Worm (Caenorhabditis elegans) whole organism, L4 larva: ENCODE measurements around the gene C34C12.8.

Experiments used
- D1046.2 ChIP-seq: fragments of 200-800 bp; sonication (Bioruptor generic); IDR thresholded peaks from 2 replicates; pipeline ENCODE4 v1.3.6; 2022; ENCODE audit warnings: missing genetic modification characterization, missing compliant biosample characterization
- F26F4.8 ChIP-seq: fragments of 200-800 bp; sonication (Bioruptor generic); conservative IDR thresholded peaks from 2 replicates; pipeline ENCODE4 v1.3.6; 2022; ENCODE audit warnings: missing genetic modification characterization, missing compliant biosample characterization
- F44E2.7 ChIP-seq: fragments of 200-800 bp; sonication (Bioruptor generic); IDR thresholded peaks from 2 replicates; pipeline ENCODE4 v2.1.2; 2022; ENCODE audit warnings: missing genetic modification characterization, missing compliant biosample characterization
- T20F7.1 ChIP-seq: fragments of 200-800 bp; sonication (Bioruptor generic); optimal IDR thresholded peaks from 2 replicates; lab custom pipeline; 2018; ENCODE audit warnings: mild to moderate bottlenecking, missing genetic modification characterization, missing compliant biosample characterization
- Y105C5A.15 ChIP-seq: fragments of 200-800 bp; sonication (Bioruptor generic); IDR thresholded peaks from 2 replicates; pipeline ENCODE4 v1.3.6; 2022; ENCODE audit warnings: missing genetic modification characterization, missing compliant biosample characterization
- Y48G9A.11 ChIP-seq: fragments of 200-800 bp; sonication (Bioruptor generic); IDR thresholded peaks from 2 replicates; pipeline ENCODE4 v1.3.6; 2022; ENCODE audit warnings: missing genetic modification reagents, missing genetic modification characterization, missing compliant biosample characterization
- Y75B8A.6 ChIP-seq: fragments of 200-800 bp; sonication (Bioruptor generic); IDR thresholded peaks from 2 replicates; pipeline ENCODE4 v1.3.6; 2022; ENCODE audit warnings: missing genetic modification reagents, missing genetic modification characterization, missing compliant biosample characterization
- ZK546.5 ChIP-seq, 2 experiments: sonication (generic microtip); optimal IDR thresholded peaks; 2 replicates each; lab custom pipeline; 2017; ENCODE audit warnings: missing biosample characterization in 2 of 2, missing genetic modification characterization in 2 of 2
- aly-2 ChIP-seq: sonication (generic microtip); optimal IDR thresholded peaks from 2 replicates; lab custom pipeline; 2018; ENCODE audit warnings: missing biosample characterization, missing genetic modification characterization
- ceh-20 ChIP-seq: fragments of 200-800 bp; sonication (Bioruptor generic); IDR thresholded peaks from 2 replicates; pipeline ENCODE4 v1.3.6; 2022; ENCODE audit warnings: missing genetic modification reagents, missing genetic modification characterization, missing compliant biosample characterization
- ceh-28 ChIP-seq: fragments of 150-350 bp; optimal IDR thresholded peaks from 2 replicates; lab custom pipeline; 2014; ENCODE audit warnings: missing biosample characterization, missing genetic modification reagents, missing genetic modification characterization
- ceh-62 ChIP-seq: sonication (generic microtip); optimal IDR thresholded peaks from 2 replicates; lab custom pipeline; 2017; ENCODE audit warnings: missing biosample characterization, missing genetic modification characterization
- cey-2 ChIP-seq: sonication (generic microtip); optimal IDR thresholded peaks from 3 replicates; lab custom pipeline; 2017; ENCODE audit warnings: missing genetic modification characterization, mild to moderate bottlenecking, missing compliant biosample characterization, antibody characterized with exemption, borderline replicate concordance; ENCODE audit not compliant: insufficient read depth
- ctbp-1 ChIP-seq: fragments of 200-800 bp; sonication (Bioruptor generic); IDR thresholded peaks from 2 replicates; pipeline ENCODE4 v1.3.6; 2022; ENCODE audit warnings: missing genetic modification reagents, missing genetic modification characterization, missing compliant biosample characterization
- daf-16 ChIP-seq, 3 experiments: sonication (generic microtip); optimal IDR thresholded peaks; 2 replicates each; lab custom pipeline; 2016 to 2017; ENCODE audit warnings: missing genetic modification characterization in 3 of 3, missing genetic modification reagents in 3 of 3, mild to moderate bottlenecking in 2 of 3, missing compliant biosample characterization in 2 of 3, missing biosample characterization in 1 of 3, moderate library complexity in 1 of 3
- daf-19 ChIP-seq: fragments of 200-800 bp; sonication (Bioruptor generic); conservative IDR thresholded peaks from 2 replicates; pipeline ENCODE4 v1.3.6; 2022; ENCODE audit warnings: missing genetic modification characterization, missing compliant biosample characterization
- dmd-6 ChIP-seq: fragments of 200-800 bp; sonication (Bioruptor generic); IDR thresholded peaks from 2 replicates; pipeline ENCODE4 v1.3.6; 2022; ENCODE audit warnings: missing genetic modification reagents, missing genetic modification characterization, missing compliant biosample characterization
- dmd-9 ChIP-seq: fragments of 200-800 bp; sonication (Bioruptor generic); IDR thresholded peaks from 2 replicates; pipeline ENCODE4 v1.3.6; 2022; ENCODE audit warnings: missing genetic modification reagents, missing genetic modification characterization, missing compliant biosample characterization
- dpl-1 ChIP-seq: fragments of 150-350 bp; optimal IDR thresholded peaks from 2 replicates; lab custom pipeline; 2014; ENCODE audit warnings: missing biosample characterization, missing genetic modification reagents, missing genetic modification characterization
- dve-1 ChIP-seq: sonication (generic microtip); optimal IDR thresholded peaks from 2 replicates; lab custom pipeline; 2017; ENCODE audit warnings: antibody characterized with exemption, mild to moderate bottlenecking, missing genetic modification characterization, missing compliant biosample characterization; ENCODE audit not compliant: insufficient read depth
- fkh-10 ChIP-seq: fragments of 150-350 bp; optimal IDR thresholded peaks from 2 replicates; lab custom pipeline; 2014; ENCODE audit warnings: missing biosample characterization, missing genetic modification reagents, missing genetic modification characterization
- gei-8 ChIP-seq: fragments of 200-800 bp; sonication (Bioruptor generic); optimal IDR thresholded peaks from 2 replicates; lab custom pipeline; 2018; ENCODE audit warnings: mild to moderate bottlenecking, missing genetic modification characterization, missing compliant biosample characterization
- hlh-11 ChIP-seq: fragments of 200-800 bp; sonication (Bioruptor generic); optimal IDR thresholded peaks from 2 replicates; lab custom pipeline; 2018; ENCODE audit warnings: mild to moderate bottlenecking, missing genetic modification characterization, missing compliant biosample characterization
- hmg-1.1 ChIP-seq: fragments of 200-800 bp; sonication (Bioruptor generic); IDR thresholded peaks from 2 replicates; pipeline ENCODE4 v1.3.6; 2022; ENCODE audit warnings: missing genetic modification reagents, missing genetic modification characterization, missing compliant biosample characterization
- lin-1 ChIP-seq: fragments of 200-800 bp; sonication (Bioruptor generic); IDR thresholded peaks from 2 replicates; pipeline ENCODE4 v1.3.6; 2022; ENCODE audit warnings: missing genetic modification reagents, missing genetic modification characterization, missing compliant biosample characterization
- lsy-2 ChIP-seq, 2 experiments: fragments of 150-350 bp in 1 of 2; sonication (generic microtip) in 1 of 2; optimal IDR thresholded peaks; 2 replicates each; lab custom pipeline; 2014 to 2017; ENCODE audit warnings: missing biosample characterization in 2 of 2, missing genetic modification characterization in 2 of 2
- mdt-29 ChIP-seq: fragments of 200-800 bp; sonication (Bioruptor generic); IDR thresholded peaks from 2 replicates; pipeline ENCODE4 v1.3.6; 2022; ENCODE audit warnings: missing genetic modification reagents, missing genetic modification characterization, missing compliant biosample characterization
- mes-2 ChIP-seq: sonication (generic microtip); optimal IDR thresholded peaks from 2 replicates; lab custom pipeline; 2016; ENCODE audit warnings: missing genotype, mild to moderate bottlenecking, missing genetic modification characterization, missing compliant biosample characterization; ENCODE audit not compliant: poor library complexity, severe bottlenecking
- mxl-3 ChIP-seq: fragments of 200-800 bp; sonication (Bioruptor generic); optimal IDR thresholded peaks from 2 replicates; lab custom pipeline; 2018; ENCODE audit warnings: mild to moderate bottlenecking, missing genetic modification characterization, missing compliant biosample characterization
- nhr-10 ChIP-seq: fragments of 150-350 bp; optimal IDR thresholded peaks from 2 replicates; lab custom pipeline; 2014; ENCODE audit warnings: missing biosample characterization, missing genetic modification characterization
- nhr-102 ChIP-seq: sonication (generic microtip); optimal IDR thresholded peaks from 2 replicates; lab custom pipeline; 2016; ENCODE audit warnings: mild to moderate bottlenecking, missing genetic modification characterization, moderate library complexity, missing compliant biosample characterization
- nhr-111 ChIP-seq: fragments of 200-800 bp; sonication (Bioruptor generic); optimal IDR thresholded peaks from 2 replicates; lab custom pipeline; 2018; ENCODE audit warnings: mild to moderate bottlenecking, missing genetic modification characterization, missing compliant biosample characterization
- nhr-237 ChIP-seq: sonication (generic microtip); optimal IDR thresholded peaks from 2 replicates; lab custom pipeline; 2017; ENCODE audit warnings: missing biosample characterization, missing genetic modification characterization
- nhr-25 ChIP-seq: sonication (generic microtip); optimal IDR thresholded peaks from 2 replicates; lab custom pipeline; 2017; ENCODE audit warnings: missing genetic modification characterization, mild to moderate bottlenecking, missing compliant biosample characterization, antibody characterized with exemption, moderate library complexity, borderline replicate concordance; ENCODE audit not compliant: insufficient read depth
- nhr-42 ChIP-seq: fragments of 200-800 bp; sonication (Bioruptor generic); IDR thresholded peaks from 2 replicates; pipeline ENCODE4 v1.3.6; 2022; ENCODE audit warnings: missing genetic modification characterization, missing compliant biosample characterization
- nhr-48 ChIP-seq: sonication (generic microtip); optimal IDR thresholded peaks from 2 replicates; lab custom pipeline; 2016; ENCODE audit warnings: mild to moderate bottlenecking, missing genetic modification characterization, missing compliant biosample characterization
- nhr-6 ChIP-seq: fragments of 150-350 bp; optimal IDR thresholded peaks from 2 replicates; lab custom pipeline; 2014; ENCODE audit warnings: missing biosample characterization, missing genetic modification characterization
- nhr-76 ChIP-seq: fragments of 150-350 bp; optimal IDR thresholded peaks from 2 replicates; lab custom pipeline; 2014; ENCODE audit warnings: missing biosample characterization, missing genetic modification characterization
- php-3 ChIP-seq: fragments of 200-800 bp; sonication (Bioruptor generic); IDR thresholded peaks from 2 replicates; pipeline ENCODE4 v1.3.6; 2022; ENCODE audit warnings: missing genetic modification reagents, missing genetic modification characterization, missing compliant biosample characterization
- saeg-2 ChIP-seq: fragments of 200-800 bp; sonication (Bioruptor generic); IDR thresholded peaks from 2 replicates; pipeline ENCODE4 v1.3.6; 2022; ENCODE audit warnings: missing genetic modification reagents, missing genetic modification characterization, missing compliant biosample characterization
- sdz-12 ChIP-seq: fragments of 200-800 bp; sonication (Bioruptor generic); optimal IDR thresholded peaks from 2 replicates; lab custom pipeline; 2018; ENCODE audit warnings: mild to moderate bottlenecking, missing genetic modification characterization, missing compliant biosample characterization
- skn-1 ChIP-seq: fragments of 150-350 bp; optimal IDR thresholded peaks from 2 replicates; lab custom pipeline; 2014; ENCODE audit warnings: missing biosample characterization, missing genetic modification characterization
- snpc-1.2 ChIP-seq: fragments of 200-800 bp; sonication (Bioruptor generic); IDR thresholded peaks from 2 replicates; pipeline ENCODE4 v1.3.6; 2022; ENCODE audit warnings: missing genetic modification reagents, missing genetic modification characterization, missing compliant biosample characterization
- spr-3 ChIP-seq: fragments of 200-800 bp; sonication (Bioruptor generic); optimal IDR thresholded peaks from 2 replicates; lab custom pipeline; 2018; ENCODE audit warnings: mild to moderate bottlenecking, missing genetic modification characterization, missing compliant biosample characterization
- unc-130 ChIP-seq: sonication (generic microtip); optimal IDR thresholded peaks from 2 replicates; lab custom pipeline; 2016; ENCODE audit warnings: missing genetic modification reagents, missing genetic modification characterization, missing compliant biosample characterization
- unc-39 ChIP-seq: sonication (generic microtip); optimal IDR thresholded peaks from 2 replicates; lab custom pipeline; 2017; ENCODE audit warnings: missing biosample characterization, missing genetic modification characterization
- vab-7 ChIP-seq: fragments of 200-800 bp; sonication (Bioruptor generic); IDR thresholded peaks from 2 replicates; pipeline ENCODE4 v1.3.6; 2022; ENCODE audit warnings: missing genetic modification reagents, missing genetic modification characterization, missing compliant biosample characterization
- zag-1 ChIP-seq: fragments of 150-350 bp; optimal IDR thresholded peaks from 2 replicates; lab custom pipeline; 2014; ENCODE audit warnings: missing biosample characterization, missing genetic modification characterization
- zfp-2 ChIP-seq: sonication (generic microtip); optimal IDR thresholded peaks from 2 replicates; lab custom pipeline; 2016; ENCODE audit warnings: mild to moderate bottlenecking, missing genetic modification characterization, missing compliant biosample characterization
- zfp-3 ChIP-seq: fragments of 200-800 bp; sonication (Bioruptor generic); conservative IDR thresholded peaks from 2 replicates; pipeline ENCODE4 v1.3.6; 2022; ENCODE audit warnings: missing genetic modification reagents, missing genetic modification characterization, missing compliant biosample characterization

Gene C34C12.8

DNA sequence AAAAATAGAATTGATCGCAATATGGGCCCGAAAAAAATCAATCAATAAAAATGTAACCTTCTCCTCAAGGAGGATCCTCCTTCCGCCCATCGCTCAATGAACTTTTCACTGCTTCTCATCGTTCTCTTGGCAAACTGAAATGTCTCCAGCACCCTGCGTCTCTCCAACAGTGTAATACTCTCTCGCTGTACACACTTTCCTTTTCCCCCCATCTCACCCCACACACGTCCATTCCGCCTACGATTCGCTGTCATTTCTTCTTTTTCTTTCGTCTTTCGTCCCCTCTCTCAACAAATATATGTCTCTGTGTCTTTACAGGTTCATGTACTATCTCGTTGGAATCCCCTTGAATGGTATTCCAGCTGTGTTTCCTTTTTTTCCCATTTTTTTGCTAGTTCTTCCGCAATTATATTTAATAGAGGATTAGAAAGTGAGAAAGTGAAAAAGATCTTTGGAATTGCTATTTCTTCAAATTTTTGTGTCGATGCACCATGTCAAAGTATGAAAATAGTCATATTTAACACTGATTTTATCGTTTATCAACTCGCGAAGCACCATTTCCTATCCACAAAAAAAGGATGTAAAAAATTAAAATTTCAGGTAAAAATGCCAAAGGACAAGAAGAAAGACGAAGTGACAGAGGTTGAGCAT, 11.3 kb downstream of the C34C12.8 start, which contains the start of gene rsu-1 (continued):
- TF ChIP-seq Y105C5A.15 (no peak), unc-130 (GFP tag; lab: Kevin White, UChicago) (no peak), fkh-10 (peak; percentile 1), nhr-102 (tag; lab: Kevin White, UChicago) (no peak), gei-8 (GFP tag; lab: Kevin White, UChicago) (no peak), saeg-2 (GFP tag; lab: Robert Waterston, UW) (no peak), zfp-2 (no peak), mdt-29 (GFP tag; lab: Robert Waterston, UW) (no peak), dmd-6 (GFP tag; lab: Robert Waterston, UW) (peak; percentile 63), ctbp-1 (no peak), daf-16 (GFP tag; optimal IDR thresholded peaks at IDR 0.05; lab: Kevin White, UChicago) (peak in 1 of 2 experiments; percentile 8), daf-16 (tag; optimal IDR thresholded peaks at IDR 0.05; lab: Kevin White, UChicago) (peak; percentile 49), lin-1 (no peak), snpc-1.2 (GFP tag; lab: Robert Waterston, UW) (no peak), zag-1 (tag; lab: Kevin White, UChicago) (no peak), skn-1 (no peak), vab-7 (GFP tag; lab: Robert Waterston, UW) (no peak), nhr-48 (tag; lab: Kevin White, UChicago) (peak; percentile 67), daf-19 (GFP tag; lab: Robert Waterston, UW) (no peak), ceh-28 (tag; lab: Kevin White, UChicago) (no peak), php-3 (no peak), nhr-25 (tag; lab: Kevin White, UChicago) (peak; percentile 51), unc-39 (no peak), dpl-1 (GFP tag; lab: Kevin White, UChicago) (peak; percentile 46), spr-3 (GFP tag; lab: Kevin White, UChicago) (no peak), lsy-2 (tag; optimal IDR thresholded peaks at IDR 0.05; lab: Kevin White, UChicago) (peak in 1 of 2 experiments; percentile 70), mxl-3 (peak; percentile 16), mes-2 (tag; lab: Kevin White, UChicago) (peak; percentile 73), aly-2 (tag; lab: Kevin White, UChicago) (no peak), nhr-6 (peak; percentile 43), sdz-12 (no peak), T20F7.1 (GFP tag; lab: Kevin White, UChicago) (no peak), nhr-111 (GFP tag; lab: Kevin White, UChicago) (no peak), ZK546.5 (tag; optimal IDR thresholded peaks at IDR 0.05; lab: Kevin White, UChicago) (no peak), hlh-11 (tag; lab: Kevin White, UChicago) (peak; percentile 84), ceh-62 (tag; lab: Kevin White, UChicago) (no peak), F44E2.7 (GFP tag; lab: Robert Waterston, UW) (no peak), D1046.2 (no peak), dve-1 (tag; lab: Kevin White, UChicago) (peak; percentile 70), ceh-20 (GFP tag; lab: Robert Waterston, UW) (no peak), nhr-237 (no peak), nhr-76 (tag; lab: Kevin White, UChicago) (no peak), zfp-3 (GFP tag; lab: Robert Waterston, UW) (no peak), Y48G9A.11 (GFP tag; lab: Robert Waterston, UW) (no peak), cey-2 (tag; lab: Kevin White, UChicago) (no peak), nhr-42 (GFP tag; lab: Robert Waterston, UW) (no peak), dmd-9 (GFP tag; lab: Robert Waterston, UW) (no peak), Y75B8A.6 (GFP tag; lab: Robert Waterston, UW) (no peak), nhr-10 (tag; lab: Kevin White, UChicago) (no peak), F26F4.8 (GFP tag; lab: Robert Waterston, UW) (no peak), hmg-1.1 (GFP tag; lab: Robert Waterston, UW) (peak; percentile 84)
